Fruit fly (Drosophila melanogaster) whole organism, adult: ENCODE data around the gene cmb.

Experiments
- CG1620 ChIP-seq: fragments of 200-800 bp; sonication (Bioruptor generic); optimal IDR thresholded peaks from 2 replicates; lab custom pipeline; 2016; ENCODE audit warnings: missing biosample characterization, missing genetic modification characterization
- Clk ChIP-seq: fragments of 200-800 bp; sonication (Bioruptor generic); optimal IDR thresholded peaks from 2 replicates; lab custom pipeline; 2017; ENCODE audit warnings: missing biosample characterization, missing genetic modification characterization
- Crg-1 ChIP-seq: fragments of 200-800 bp; sonication (Bioruptor generic); optimal IDR thresholded peaks from 2 replicates; lab custom pipeline; 2016; ENCODE audit warnings: missing biosample characterization, missing genetic modification characterization
- Hr96 ChIP-seq: fragments of 200-800 bp; sonication (Bioruptor generic); optimal IDR thresholded peaks from 2 replicates; lab custom pipeline; 2016; ENCODE audit warnings: missing biosample characterization, missing genetic modification characterization
- bab1 ChIP-seq: fragments of 200-800 bp; sonication (Bioruptor generic); optimal IDR thresholded peaks from 3 replicates; lab custom pipeline; 2019; ENCODE audit warnings: missing biosample characterization, mild to moderate bottlenecking, missing genetic modification characterization, moderate library complexity
- cic ChIP-seq: fragments of 200-800 bp; sonication (Bioruptor generic); optimal IDR thresholded peaks from 2 replicates; lab custom pipeline; 2017; ENCODE audit warnings: missing biosample characterization, mild to moderate bottlenecking, missing genetic modification characterization, moderate library complexity
- cnc ChIP-seq, 2 experiments: fragments of >200 bp; optimal IDR thresholded peaks; 2 replicates each; lab custom pipeline; 2017
- kay ChIP-seq: fragments of 200-800 bp; sonication (Bioruptor generic); peaks from one replicate; lab custom pipeline; 2016; ENCODE audit warnings: missing biosample characterization, missing genetic modification characterization, borderline replicate concordance
- ovo ChIP-seq: fragments of 200-800 bp; sonication (Bioruptor generic); optimal IDR thresholded peaks from 2 replicates; lab custom pipeline; 2016; ENCODE audit warnings: missing biosample characterization, missing genetic modification characterization
- tj ChIP-seq: fragments of 200-800 bp; sonication (Bioruptor generic); optimal IDR thresholded peaks from 3 replicates; lab custom pipeline; 2017; ENCODE audit warnings: missing biosample characterization, mild to moderate bottlenecking, missing genetic modification characterization, moderate library complexity
- toe ChIP-seq: fragments of 200-800 bp; sonication (Bioruptor generic); optimal IDR thresholded peaks from 2 replicates; lab custom pipeline; 2016; ENCODE audit warnings: missing biosample characterization, missing genetic modification characterization

- TF ChIP-seq kay (no peak), toe (no peak), CG1620 (GFP tag; lab: Kevin White, UChicago) (no peak), Clk (no peak), Crg-1 (GFP tag; lab: Kevin White, UChicago) (no peak), tj (GFP tag; lab: Kevin White, UChicago) (no peak), ovo (GFP tag; lab: Kevin White, UChicago) (no peak), Hr96 (no peak), cnc (optimal IDR thresholded peaks at IDR 0.05; lab: Kevin White, UChicago) (no peak), cic (no peak), bab1 (GFP tag; lab: Kevin White, UChicago) (no peak)
Observed at dm6 chr3L:13474607-13475006, 32.2 kb downstream of the cmb start, which contains the start of gene CG10089.
